Fruit fly (Drosophila melanogaster) whole organism: Measurements from ENCODE around the gene Or67d.

ENCODE experiments used
- Dll ChIP-seq: fragments of >200 bp; optimal IDR thresholded peaks from 2 replicates; lab custom pipeline; 2017
- EcR ChIP-seq, 2 experiments: fragments of >200 bp; optimal IDR thresholded peaks; 2 replicates each; lab custom pipeline; 2017; ENCODE audit warnings: missing biosample characterization in 2 of 2, missing genetic modification characterization in 2 of 2, missing genetic modification reagents in 2 of 2
- pan ChIP-seq: fragments of >200 bp; optimal IDR thresholded peaks from 2 replicates; lab custom pipeline; 2017
- psq ChIP-seq: fragments of >200 bp; optimal IDR thresholded peaks from 2 replicates; lab custom pipeline; 2017
- usp ChIP-seq: fragments of >200 bp; optimal IDR thresholded peaks from 2 replicates; lab custom pipeline; 2017; ENCODE audit warnings: missing biosample characterization, missing genetic modification characterization, mixed read lengths

dm6 chr3L:10289357-10289756, 16.4 kb downstream of the Or67d start:
- TF ChIP-seq Dll (lab: Kevin White, UChicago) (no peak), pan (lab: Kevin White, UChicago) (no peak), EcR (GFP tag; optimal IDR thresholded peaks at IDR 0.05; lab: Kevin White, UChicago) (no peak), usp (GFP tag; lab: Kevin White, UChicago) (no peak), psq (lab: Kevin White, UChicago) (no peak)
